Worm (Caenorhabditis elegans) whole organism, L3 larva: ENCODE results near the gene ugt-40.

Experiments used
- ama-1 ChIP-seq: fragments of 150-350 bp; optimal IDR thresholded peaks from 2 replicates; lab custom pipeline; 2018
- mdl-1 ChIP-seq: fragments of 150-350 bp; optimal IDR thresholded peaks from 2 replicates; lab custom pipeline; 2014; ENCODE audit warnings: missing biosample characterization, missing genetic modification characterization
- nhr-11 ChIP-seq: fragments of 150-350 bp; optimal IDR thresholded peaks from 2 replicates; lab custom pipeline; 2014; ENCODE audit warnings: missing biosample characterization, missing genetic modification characterization
- nhr-25 ChIP-seq: sonication (generic microtip); optimal IDR thresholded peaks from 2 replicates; lab custom pipeline; 2017; ENCODE audit warnings: missing biosample characterization, missing genetic modification characterization
- nhr-28 ChIP-seq: fragments of 150-350 bp; optimal IDR thresholded peaks from 2 replicates; lab custom pipeline; 2014; ENCODE audit warnings: missing biosample characterization, missing genetic modification characterization
- skn-1 ChIP-seq: fragments of 150-350 bp; optimal IDR thresholded peaks from 2 replicates; lab custom pipeline; 2014; ENCODE audit warnings: missing biosample characterization, missing genetic modification characterization
- unc-39 ChIP-seq: sonication (generic microtip); optimal IDR thresholded peaks from 4 replicates; lab custom pipeline; 2017; ENCODE audit warnings: missing biosample characterization, missing genetic modification characterization
- ztf-11 ChIP-seq: fragments of 150-350 bp; optimal IDR thresholded peaks from 2 replicates; lab custom pipeline; 2014; ENCODE audit warnings: missing biosample characterization, missing genetic modification characterization
- ztf-4 ChIP-seq: fragments of 150-350 bp; optimal IDR thresholded peaks from 2 replicates; lab custom pipeline; 2014; ENCODE audit warnings: missing biosample characterization, missing genetic modification characterization

DNA sequence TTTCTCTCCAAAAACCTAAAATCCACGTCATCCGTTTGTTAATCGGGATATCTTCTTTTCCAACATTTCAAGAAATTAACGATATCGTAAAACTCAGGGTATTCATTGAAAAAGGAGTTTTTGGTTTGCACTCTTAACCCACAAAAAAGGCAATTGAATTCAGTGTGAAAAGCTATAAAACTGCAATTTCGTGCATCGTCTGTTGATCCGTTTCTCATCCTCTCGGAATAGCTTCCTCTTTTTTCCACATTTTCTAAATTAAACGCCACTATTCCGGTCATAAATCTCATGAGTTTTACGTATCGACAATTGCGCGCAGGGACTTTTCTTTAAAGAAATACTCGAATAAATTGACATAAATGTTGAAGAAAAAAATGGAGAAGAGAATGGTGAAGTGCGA lies 29.5 kb downstream of the ugt-40 start:
- TF ChIP-seq nhr-28 (no peak), ztf-11 (no peak), ztf-4 (tag; lab: Kevin White, UChicago) (no peak), nhr-25 (no peak), mdl-1 (tag; lab: Kevin White, UChicago) (no peak), skn-1 (tag; lab: Kevin White, UChicago) (no peak), unc-39 (tag; lab: Kevin White, UChicago) (no peak), ama-1 (lab: Kevin White, UChicago) (no peak), nhr-11 (tag; lab: Kevin White, UChicago) (no peak)
